Fruit fly (Drosophila melanogaster): ENCODE measurements around the gene CG8010.
A peak's percentile ranks its signal among the peaks of the same experiment; 100 is the strongest.

Gene CG8010

DNA sequence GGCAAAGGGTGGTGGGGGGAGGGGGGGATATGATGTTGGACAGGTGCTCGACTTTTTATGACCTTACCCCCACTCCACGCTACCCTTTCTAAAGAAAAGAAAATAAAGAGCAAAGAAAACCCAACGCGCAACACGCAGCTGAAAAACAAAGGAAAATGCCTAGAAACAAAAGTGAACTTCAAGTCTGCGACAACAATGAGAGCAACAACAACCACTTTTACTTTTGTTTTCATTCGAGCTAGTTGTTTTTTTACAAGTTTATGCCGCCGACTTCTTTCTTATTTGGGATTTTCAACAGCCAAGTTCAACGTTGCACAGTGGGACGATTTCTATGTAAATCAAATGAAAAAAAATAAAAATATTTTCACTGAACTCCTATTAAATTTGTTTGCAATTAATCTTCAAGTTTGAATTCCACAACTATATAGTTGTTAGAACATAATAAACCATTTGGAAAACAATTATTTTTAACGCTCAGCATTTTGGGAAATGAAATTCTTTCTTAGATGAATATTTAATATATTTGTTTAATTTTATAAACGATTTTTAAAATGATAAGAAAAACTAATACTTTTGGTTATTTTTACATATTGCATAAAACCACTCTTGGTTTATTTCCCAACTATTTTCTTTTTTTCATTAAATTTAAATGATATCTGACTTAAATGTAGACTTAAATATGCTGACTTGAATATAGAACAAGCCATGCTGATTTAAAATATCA, 44.0 kb downstream of the CG8010 start (continued):
- TF ChIP-seq MBD-R2 (GFP tag; IDR thresholded peaks at IDR 0.05) (no peak), Vsx1 (GFP tag; optimal IDR thresholded peaks at IDR 0.05) (no peak), ewg (GFP tag; optimal IDR thresholded peaks at IDR 0.05) (peak; percentile 14), gem (tag; optimal IDR thresholded peaks at IDR 0.05) (peak; percentile 75), chif (GFP tag; optimal IDR thresholded peaks at IDR 0.05) (no peak), CG1832 (GFP tag; optimal IDR thresholded peaks at IDR 0.05) (no peak), CG14710 (tag; optimal IDR thresholded peaks at IDR 0.05) (peak; percentile 43), CG13296 (GFP tag; optimal IDR thresholded peaks at IDR 0.05) (no peak), Blimp-1 (GFP tag; optimal IDR thresholded peaks at IDR 0.05) (peak; percentile 91), mld (GFP tag; IDR thresholded peaks at IDR 0.05; ENCODE audit: partially characterized antibody) (no peak), CG9727 (GFP tag; optimal IDR thresholded peaks at IDR 0.05) (peak; percentile 65), CG2712 (tag; optimal IDR thresholded peaks at IDR 0.05) (peak; percentile 67), crc (GFP tag; optimal IDR thresholded peaks at IDR 0.05) (no peak), C15 (GFP tag; IDR thresholded peaks at IDR 0.05) (no peak), CG7839 (tag; optimal IDR thresholded peaks at IDR 0.05) (peak; percentile 51), HmgD (GFP tag; optimal IDR thresholded peaks at IDR 0.05) (no peak), phol (tag; optimal IDR thresholded peaks at IDR 0.05) (peak; percentile 70), CG2120 (GFP tag; optimal IDR thresholded peaks at IDR 0.05) (no peak), CG12391 (tag; optimal IDR thresholded peaks at IDR 0.05) (peak; percentile 53), dmrt11E (tag; optimal IDR thresholded peaks at IDR 0.05) (peak; percentile 52), CG17186 (GFP tag; optimal IDR thresholded peaks at IDR 0.05) (no peak), tna (GFP tag; IDR thresholded peaks at IDR 0.05; ENCODE audit: partially characterized antibody) (no peak), ems (GFP tag; optimal IDR thresholded peaks at IDR 0.05) (no peak), unpg (GFP tag; optimal IDR thresholded peaks at IDR 0.05) (peak; percentile 20), CG4404 (GFP tag; IDR thresholded peaks at IDR 0.05) (no peak), Hmx (GFP tag; optimal IDR thresholded peaks at IDR 0.05) (no peak), CG18764 (GFP tag; optimal IDR thresholded peaks at IDR 0.05) (no peak), PHDP (tag; optimal IDR thresholded peaks at IDR 0.05) (peak; percentile 38), disco-r (GFP tag; optimal IDR thresholded peaks at IDR 0.05) (no peak), D19A (tag; optimal IDR thresholded peaks at IDR 0.05) (peak; percentile 43), lilli (GFP tag; optimal IDR thresholded peaks at IDR 0.05) (no peak), Usf (GFP tag; optimal IDR thresholded peaks at IDR 0.05) (no peak), CG12659 (GFP tag; optimal IDR thresholded peaks at IDR 0.05) (peak; percentile 44), H2.0 (GFP tag; IDR thresholded peaks at IDR 0.05) (no peak), CTCF (GFP tag; optimal IDR thresholded peaks at IDR 0.05) (peak; percentile 3), Drgx (GFP tag; IDR thresholded peaks at IDR 0.05) (no peak), fd96Cb (tag; optimal IDR thresholded peaks at IDR 0.05) (peak; percentile 53), HLH4C (GFP tag; IDR thresholded peaks at IDR 0.05; ENCODE audit: partially characterized antibody) (no peak), CG15269 (tag; optimal IDR thresholded peaks at IDR 0.05) (peak; percentile 40), CG32772 (GFP tag; IDR thresholded peaks at IDR 0.05) (no peak), CG16813 (GFP tag; IDR thresholded peaks at IDR 0.05; ENCODE audit: partially characterized antibody) (no peak), CG13775 (GFP tag; optimal IDR thresholded peaks at IDR 0.05) (peak; percentile 36), CG6689 (GFP tag; IDR thresholded peaks at IDR 0.05) (peak; percentile 42; the same call in 1 of the 2 replicates), CG17829 (tag; optimal IDR thresholded peaks at IDR 0.05) (peak; percentile 47), klu (GFP tag; IDR thresholded peaks at IDR 0.05) (no peak), CG4424 (GFP tag; optimal IDR thresholded peaks at IDR 0.05) (peak; percentile 56), grau (tag; optimal IDR thresholded peaks at IDR 0.05) (peak; percentile 56), CG18262 (tag; optimal IDR thresholded peaks at IDR 0.05) (peak; percentile 80), nmo (GFP tag; optimal IDR thresholded peaks at IDR 0.05) (peak; percentile 61)
